Fruit fly (Drosophila melanogaster) whole organism, embryonic: Measurements from ENCODE around the gene CG5160.

ENCODE experiments used
- Bgb ChIP-seq: fragments of 200-800 bp; sonication (Bioruptor generic); IDR thresholded peaks from 2 replicates; pipeline ENCODE4 v1.3.6; 2022; ENCODE audit warnings: missing biosample characterization, missing genetic modification characterization; ENCODE audit not compliant: partially characterized antibody
- Bteb2 ChIP-seq: fragments of 200-800 bp; sonication (Bioruptor generic); optimal IDR thresholded peaks from 2 replicates; lab custom pipeline; 2016; ENCODE audit warnings: missing biosample characterization, missing genetic modification characterization
- CG11085 ChIP-seq: fragments of 200-800 bp; sonication (Bioruptor generic); IDR thresholded peaks from 2 replicates; pipeline ENCODE4 v1.3.6; 2022; ENCODE audit warnings: missing biosample characterization, missing genetic modification characterization
- CG11723 ChIP-seq: fragments of 200-800 bp; sonication (Bioruptor generic); optimal IDR thresholded peaks from 2 replicates; lab custom pipeline; 2017; ENCODE audit warnings: missing biosample characterization, mild to moderate bottlenecking, missing genetic modification characterization
- CG12104 ChIP-seq: fragments of 200-800 bp; sonication (Bioruptor generic); optimal IDR thresholded peaks from 3 replicates; lab custom pipeline; 2016; ENCODE audit warnings: missing biosample characterization, missing genetic modification characterization
- CG14014 ChIP-seq: fragments of 200-800 bp; sonication (Bioruptor generic); IDR thresholded peaks from 2 replicates; pipeline ENCODE4 v1.3.6; 2022; ENCODE audit warnings: missing biosample characterization, missing genetic modification characterization
- CG18599 ChIP-seq: fragments of 200-800 bp; sonication (Bioruptor generic); optimal IDR thresholded peaks from 3 replicates; lab custom pipeline; 2017; ENCODE audit warnings: missing biosample characterization, missing genetic modification characterization, mild to moderate bottlenecking, moderate library complexity, missing genetic modification reagents
- CG2120 ChIP-seq: fragments of 200-800 bp; sonication (Bioruptor generic); optimal IDR thresholded peaks from 3 replicates; lab custom pipeline; 2016; ENCODE audit warnings: missing biosample characterization, missing genetic modification characterization
- CG2199 ChIP-seq: fragments of 200-800 bp; sonication (Bioruptor generic); IDR thresholded peaks from 3 replicates; pipeline ENCODE4 v1.3.6; 2022; ENCODE audit warnings: missing biosample characterization, missing genetic modification characterization
- CG3407 ChIP-seq: fragments of 200-800 bp; sonication (Bioruptor generic); optimal IDR thresholded peaks from 2 replicates; lab custom pipeline; 2018; ENCODE audit warnings: missing biosample characterization, mild to moderate bottlenecking, missing genetic modification characterization
- CG43689 ChIP-seq: fragments of 200-800 bp; sonication (Bioruptor generic); IDR thresholded peaks from 2 replicates; pipeline ENCODE4 v1.3.6; 2022; ENCODE audit warnings: missing biosample characterization, missing genetic modification characterization
- CG4707 ChIP-seq: fragments of 200-800 bp; sonication (Bioruptor generic); optimal IDR thresholded peaks from 2 replicates; lab custom pipeline; 2018; ENCODE audit warnings: missing biosample characterization, mild to moderate bottlenecking, missing genetic modification characterization, moderate library complexity
- CG7786 ChIP-seq: fragments of 200-800 bp; sonication (Bioruptor generic); optimal IDR thresholded peaks from 2 replicates; lab custom pipeline; 2016; ENCODE audit warnings: missing biosample characterization, missing genetic modification characterization
- CG7928 ChIP-seq: fragments of 200-800 bp; sonication (Bioruptor generic); optimal IDR thresholded peaks from 2 replicates; lab custom pipeline; 2017; ENCODE audit warnings: missing biosample characterization, mild to moderate bottlenecking, missing genetic modification characterization
- CG9932 ChIP-seq: fragments of 200-800 bp; sonication (Bioruptor generic); IDR thresholded peaks from 2 replicates; pipeline ENCODE4 v1.3.6; 2022; ENCODE audit warnings: missing biosample characterization, missing genetic modification characterization
- Camta ChIP-seq: fragments of 200-800 bp; sonication (Bioruptor generic); optimal IDR thresholded peaks from 2 replicates; lab custom pipeline; 2016; ENCODE audit warnings: missing biosample characterization, missing genetic modification characterization
- Chrac-16 ChIP-seq: fragments of 200-800 bp; sonication (Bioruptor generic); optimal IDR thresholded peaks from 3 replicates; lab custom pipeline; 2016; ENCODE audit warnings: missing biosample characterization, missing genetic modification characterization
- CrebB ChIP-seq: fragments of 200-800 bp; sonication (Bioruptor generic); optimal IDR thresholded peaks from 3 replicates; lab custom pipeline; 2018; ENCODE audit warnings: missing biosample characterization, mild to moderate bottlenecking, missing genetic modification characterization
- Dip3 ChIP-seq: fragments of 200-800 bp; sonication (Bioruptor generic); optimal IDR thresholded peaks from 3 replicates; lab custom pipeline; 2016; ENCODE audit warnings: missing biosample characterization, missing genetic modification characterization
- Doc2 ChIP-seq: fragments of 200-800 bp; sonication (Bioruptor generic); IDR thresholded peaks from 2 replicates; pipeline ENCODE4 v1.3.6; 2022; ENCODE audit warnings: missing biosample characterization, missing genetic modification characterization
- Dp ChIP-seq: fragments of 200-800 bp; sonication (Bioruptor generic); optimal IDR thresholded peaks from 2 replicates; lab custom pipeline; 2018; ENCODE audit warnings: missing biosample characterization, mild to moderate bottlenecking, missing genetic modification characterization, moderate library complexity
- Drgx ChIP-seq: fragments of 200-800 bp; sonication (Bioruptor generic); IDR thresholded peaks from 2 replicates; pipeline ENCODE4 v1.3.6; 2022; ENCODE audit warnings: missing biosample characterization, missing genetic modification characterization
- ERR ChIP-seq: fragments of 200-800 bp; sonication (Bioruptor generic); optimal IDR thresholded peaks from 2 replicates; lab custom pipeline; 2016; ENCODE audit warnings: missing biosample characterization, missing genetic modification characterization
- Fer3 ChIP-seq: fragments of 200-800 bp; sonication (Bioruptor generic); optimal IDR thresholded peaks from 2 replicates; lab custom pipeline; 2018; ENCODE audit warnings: missing biosample characterization, mild to moderate bottlenecking, missing genetic modification characterization, moderate library complexity
- Gsc ChIP-seq: fragments of 200-800 bp; sonication (Bioruptor generic); IDR thresholded peaks from 2 replicates; pipeline ENCODE4 v1.3.6; 2022; ENCODE audit warnings: missing biosample characterization, missing genetic modification characterization
- Gug ChIP-seq: fragments of 200-800 bp; sonication (Bioruptor generic); IDR thresholded peaks from 4 replicates; pipeline ENCODE4 v1.3.6; 2022; ENCODE audit warnings: missing biosample characterization, missing genetic modification characterization
- HLH3B ChIP-seq: fragments of 200-800 bp; sonication (Bioruptor generic); IDR thresholded peaks from 2 replicates; pipeline ENCODE4 v1.3.6; 2022; ENCODE audit warnings: missing biosample characterization, missing genetic modification characterization
- Hmr ChIP-seq: fragments of 200-800 bp; sonication (Bioruptor generic); optimal IDR thresholded peaks from 3 replicates; lab custom pipeline; 2017; ENCODE audit warnings: mild to moderate bottlenecking, missing biosample characterization, missing genetic modification reagents, missing genetic modification characterization
- Hr39 ChIP-seq: fragments of >200 bp; optimal IDR thresholded peaks from 2 replicates; lab custom pipeline; 2017
- Lim3 ChIP-seq: fragments of 200-800 bp; sonication (Bioruptor generic); IDR thresholded peaks from 2 replicates; pipeline ENCODE4 v1.3.6; 2022; ENCODE audit warnings: missing biosample characterization, missing genetic modification characterization
- MBD-R2 ChIP-seq: fragments of 200-800 bp; sonication (Bioruptor generic); IDR thresholded peaks from 2 replicates; pipeline ENCODE4 v1.3.6; 2022; ENCODE audit warnings: missing biosample characterization, missing genetic modification characterization
- Nf-YA ChIP-seq: fragments of 200-800 bp; sonication (Bioruptor generic); IDR thresholded peaks from 2 replicates; pipeline ENCODE4 v1.3.6; 2022; ENCODE audit warnings: missing biosample characterization, missing genetic modification characterization
- Sin3A ChIP-seq: fragments of >200 bp; optimal IDR thresholded peaks from 2 replicates; lab custom pipeline; 2018
- TFAM ChIP-seq: fragments of 200-800 bp; sonication (Bioruptor generic); optimal IDR thresholded peaks from 2 replicates; lab custom pipeline; 2017; ENCODE audit warnings: missing biosample characterization, missing genetic modification characterization, inconsistent platforms
- Trl ChIP-seq, 3 experiments: fragments of >200 bp in 2 of 3; fragments of 200-800 bp in 1 of 3; sonication (Bioruptor generic) in 1 of 3; optimal IDR thresholded peaks; 2 replicates in 1 of 3; 3 replicates in 2 of 3; lab custom pipeline; 2016 to 2017; ENCODE audit warnings: missing biosample characterization in 1 of 3, missing genetic modification characterization in 1 of 3
- ab ChIP-seq: fragments of 200-800 bp; sonication (Bioruptor generic); optimal IDR thresholded peaks from 2 replicates; lab custom pipeline; 2016; ENCODE audit warnings: missing biosample characterization, missing genetic modification characterization
- amos ChIP-seq: fragments of 200-800 bp; sonication (Bioruptor generic); IDR thresholded peaks from 2 replicates; pipeline ENCODE4 v1.3.6; 2022; ENCODE audit warnings: missing biosample characterization, missing genetic modification characterization; ENCODE audit not compliant: partially characterized antibody
- esg ChIP-seq: fragments of 200-800 bp; sonication (Bioruptor generic); conservative IDR thresholded peaks from 2 replicates; pipeline ENCODE4 v1.3.6; 2022; ENCODE audit warnings: missing biosample characterization, missing genetic modification characterization
- fd64A ChIP-seq: fragments of 200-800 bp; sonication (Bioruptor generic); optimal IDR thresholded peaks from 3 replicates; lab custom pipeline; 2018; ENCODE audit warnings: missing biosample characterization, mild to moderate bottlenecking, missing genetic modification characterization
- hth ChIP-seq: fragments of >200 bp; optimal IDR thresholded peaks from 2 replicates; lab custom pipeline; 2017; ENCODE audit warnings: inconsistent platforms
- jigr1 ChIP-seq: fragments of 200-800 bp; sonication (Bioruptor generic); IDR thresholded peaks from 3 replicates; pipeline ENCODE4 v1.3.6; 2022; ENCODE audit warnings: missing biosample characterization, missing genetic modification characterization
- lov ChIP-seq, 2 experiments: fragments of 200-800 bp in 1 of 2; fragments of >200 bp in 1 of 2; sonication (Bioruptor generic) in 1 of 2; IDR thresholded peaks in 1 of 2; optimal IDR thresholded peaks in 1 of 2; 2 replicates in 1 of 2; 3 replicates in 1 of 2; pipeline versions ENCODE4 v1.3.6 to Lab custom; 2017 to 2022; ENCODE audit warnings: missing biosample characterization in 1 of 2, missing genetic modification characterization in 1 of 2
- nom ChIP-seq: fragments of 200-800 bp; sonication (Bioruptor generic); optimal IDR thresholded peaks from 2 replicates; lab custom pipeline; 2017; ENCODE audit warnings: missing biosample characterization, missing genetic modification characterization, mild to moderate bottlenecking, moderate library complexity, missing genetic modification reagents
- odd ChIP-seq: fragments of 200-800 bp; sonication (Bioruptor generic); optimal IDR thresholded peaks from 2 replicates; lab custom pipeline; 2017; ENCODE audit warnings: missing biosample characterization, mild to moderate bottlenecking, missing genetic modification characterization
- psq ChIP-seq: fragments of 200-800 bp; sonication (Bioruptor generic); optimal IDR thresholded peaks from 2 replicates; lab custom pipeline; 2017; ENCODE audit warnings: missing biosample characterization, missing genetic modification characterization
- ro ChIP-seq: fragments of 200-800 bp; sonication (Bioruptor generic); IDR thresholded peaks from 2 replicates; pipeline ENCODE4 v1.3.6; 2022; ENCODE audit warnings: missing biosample characterization, missing genetic modification characterization
- run ChIP-seq: fragments of 200-800 bp; sonication (Bioruptor generic); optimal IDR thresholded peaks from 3 replicates; lab custom pipeline; 2018; ENCODE audit warnings: missing biosample characterization, mild to moderate bottlenecking, missing genetic modification characterization
- slou ChIP-seq: fragments of 200-800 bp; sonication (Bioruptor generic); optimal IDR thresholded peaks from 3 replicates; lab custom pipeline; 2016; ENCODE audit warnings: missing biosample characterization, missing genetic modification characterization
- tin ChIP-seq: fragments of 200-800 bp; sonication (Bioruptor generic); optimal IDR thresholded peaks from 3 replicates; lab custom pipeline; 2016; ENCODE audit warnings: missing biosample characterization, missing genetic modification characterization
- tna ChIP-seq: fragments of 200-800 bp; sonication (Bioruptor generic); IDR thresholded peaks from 2 replicates; pipeline ENCODE4 v1.3.6; 2022; ENCODE audit warnings: missing biosample characterization, missing genetic modification characterization; ENCODE audit not compliant: partially characterized antibody
- tx ChIP-seq: fragments of 200-800 bp; sonication (Bioruptor generic); optimal IDR thresholded peaks from 2 replicates; lab custom pipeline; 2016; ENCODE audit warnings: missing biosample characterization, missing genetic modification characterization
- yki ChIP-seq: fragments of >200 bp; optimal IDR thresholded peaks from 3 replicates; lab custom pipeline; 2018

The CG5160 gene

dm6 chr2L:7387813-7388558, 10.6 kb downstream of the CG5160 start, which contains the start of the genes CG5149 and gudu (continued):
- TF ChIP-seq CG4707 (GFP tag; lab: Kevin White, UChicago) (no peak), Trl (optimal IDR thresholded peaks at IDR 0.05; lab: Kevin White, UChicago) (no peak), Trl (GFP tag; optimal IDR thresholded peaks at IDR 0.05; lab: Kevin White, UChicago) (no peak), jigr1 (GFP tag; lab: Robert Waterston, UW) (no peak), ro (GFP tag; lab: Robert Waterston, UW) (no peak), Bgb (GFP tag; lab: Robert Waterston, UW) (peak; percentile 94), amos (GFP tag; lab: Robert Waterston, UW) (peak; percentile 95), ERR (GFP tag; lab: Kevin White, UChicago) (no peak), hth (lab: Kevin White, UChicago) (no peak), Dp (GFP tag; lab: Kevin White, UChicago) (peak; percentile 50), odd (no peak), Hmr (GFP tag; lab: Kevin White, UChicago) (peak; percentile 57), Drgx (GFP tag; lab: Robert Waterston, UW) (no peak), CG2199 (no peak), tna (peak; percentile 71), CG7928 (GFP tag; lab: Kevin White, UChicago) (no peak), CG11723 (GFP tag; lab: Kevin White, UChicago) (no peak), Gug (no peak; the same call in 3 of the 4 replicates), TFAM (GFP tag; lab: Kevin White, UChicago) (no peak), Lim3 (GFP tag; lab: Robert Waterston, UW) (no peak), CG7786 (GFP tag; lab: Kevin White, UChicago) (no peak), MBD-R2 (GFP tag; lab: Robert Waterston, UW) (peak; percentile 84), Nf-YA (GFP tag; lab: Robert Waterston, UW) (no peak), lov (optimal IDR thresholded peaks at IDR 0.05; lab: Kevin White, UChicago) (no peak), lov (GFP tag; IDR thresholded peaks at IDR 0.05; lab: Robert Waterston, UW) (no peak), CG12104 (no peak), tin (no peak), yki (lab: Kevin White, UChicago) (no peak), fd64A (no peak), nom (GFP tag; lab: Kevin White, UChicago) (no peak), tx (GFP tag; lab: Kevin White, UChicago) (no peak), slou (no peak), CG2120 (GFP tag; lab: Kevin White, UChicago) (no peak), Dip3 (GFP tag; lab: Kevin White, UChicago) (no peak), Fer3 (tag; lab: Kevin White, UChicago) (no peak), Gsc (GFP tag; lab: Robert Waterston, UW) (no peak), Chrac-16 (no peak), Hr39 (no peak), CrebB (tag; lab: Kevin White, UChicago) (peak; percentile 49), CG18599 (GFP tag; lab: Kevin White, UChicago) (no peak), psq (GFP tag; lab: Kevin White, UChicago) (no peak), ab (no peak), Camta (no peak), Doc2 (GFP tag; lab: Robert Waterston, UW) (no peak), Sin3A (lab: Kevin White, UChicago) (peak; percentile 59), esg (GFP tag; lab: Robert Waterston, UW) (no peak), CG3407 (no peak), CG14014 (GFP tag; lab: Robert Waterston, UW) (no peak), CG43689 (GFP tag; lab: Robert Waterston, UW) (no peak), CG9932 (GFP tag; lab: Robert Waterston, UW) (peak; percentile 67), Bteb2 (GFP tag; lab: Kevin White, UChicago) (no peak), CG11085 (GFP tag; lab: Robert Waterston, UW) (no peak), run (tag; lab: Kevin White, UChicago) (no peak), HLH3B (no peak)
